Worm (Caenorhabditis elegans) whole organism, L2 larva: Measurements from ENCODE around the gene mtss-1.

Source experiments
- C34F6.9 ChIP-seq: fragments of 150-350 bp; optimal IDR thresholded peaks from 2 replicates; lab custom pipeline; 2014; ENCODE audit warnings: missing biosample characterization, missing genetic modification characterization
- F13H6.1 ChIP-seq: sonication (generic microtip); optimal IDR thresholded peaks from 2 replicates; lab custom pipeline; 2016; ENCODE audit warnings: missing genetic modification characterization, missing compliant biosample characterization
- R02D3.7 ChIP-seq: fragments of 150-350 bp; optimal IDR thresholded peaks from 2 replicates; lab custom pipeline; 2014; ENCODE audit warnings: missing biosample characterization, missing genetic modification characterization
- Y55F3AM.14 ChIP-seq: fragments of 200-800 bp; sonication (Bioruptor generic); optimal IDR thresholded peaks from 2 replicates; lab custom pipeline; 2018; ENCODE audit warnings: mild to moderate bottlenecking, missing genetic modification characterization, missing compliant biosample characterization
- ZK546.5 ChIP-seq: sonication (generic microtip); optimal IDR thresholded peaks from 2 replicates; lab custom pipeline; 2017; ENCODE audit warnings: missing biosample characterization, missing genetic modification characterization
- alr-1 ChIP-seq: fragments of 150-350 bp; optimal IDR thresholded peaks from 2 replicates; lab custom pipeline; 2014; ENCODE audit warnings: missing biosample characterization, missing genetic modification characterization
- aly-2 ChIP-seq: fragments of 150-350 bp; optimal IDR thresholded peaks from 2 replicates; lab custom pipeline; 2014; ENCODE audit warnings: missing biosample characterization, missing genetic modification characterization
- ama-1 ChIP-seq: fragments of 150-350 bp; optimal IDR thresholded peaks from 2 replicates; lab custom pipeline; 2018; ENCODE audit warnings: inconsistent platforms
- blmp-1 ChIP-seq: sonication (generic microtip); optimal IDR thresholded peaks from 2 replicates; lab custom pipeline; 2017; ENCODE audit warnings: missing genetic modification characterization, mild to moderate bottlenecking, missing compliant biosample characterization, antibody characterized with exemption, moderate library complexity; ENCODE audit not compliant: insufficient read depth
- ceh-16 ChIP-seq: fragments of 150-350 bp; optimal IDR thresholded peaks from 2 replicates; lab custom pipeline; 2014; ENCODE audit warnings: missing biosample characterization, missing genetic modification characterization
- ceh-82 ChIP-seq: fragments of 150-350 bp; optimal IDR thresholded peaks from 2 replicates; lab custom pipeline; 2014; ENCODE audit warnings: missing biosample characterization, missing genetic modification characterization
- crh-2 ChIP-seq: sonication (generic microtip); optimal IDR thresholded peaks from 2 replicates; lab custom pipeline; 2017; ENCODE audit warnings: missing biosample characterization, missing genetic modification characterization
- dmd-4 ChIP-seq: sonication (generic microtip); optimal IDR thresholded peaks from 2 replicates; lab custom pipeline; 2017; ENCODE audit warnings: missing biosample characterization, missing genetic modification characterization
- egl-27 ChIP-seq: sonication (generic microtip); optimal IDR thresholded peaks from 3 replicates; lab custom pipeline; 2017; ENCODE audit warnings: missing biosample characterization, missing genetic modification reagents, missing genetic modification characterization
- elt-1 ChIP-seq: fragments of 150-350 bp; optimal IDR thresholded peaks from 2 replicates; lab custom pipeline; 2014; ENCODE audit warnings: missing biosample characterization, missing genetic modification characterization
- elt-3 ChIP-seq: sonication (generic microtip); optimal IDR thresholded peaks from 2 replicates; lab custom pipeline; 2017; ENCODE audit warnings: missing biosample characterization, missing genetic modification characterization
- fos-1 ChIP-seq: fragments of 150-350 bp; optimal IDR thresholded peaks from 2 replicates; lab custom pipeline; 2014; ENCODE audit warnings: missing biosample characterization, missing genetic modification characterization
- gmeb-1 ChIP-seq: fragments of 150-350 bp; optimal IDR thresholded peaks from 2 replicates; lab custom pipeline; 2014; ENCODE audit warnings: missing biosample characterization, missing genetic modification characterization
- lin-11 ChIP-seq: fragments of 150-350 bp; sonication (generic microtip); optimal IDR thresholded peaks from 2 replicates; lab custom pipeline; 2014; ENCODE audit warnings: missing biosample characterization, missing genetic modification characterization, inconsistent platforms, mixed read lengths
- lin-13 ChIP-seq: fragments of 150-350 bp; optimal IDR thresholded peaks from 2 replicates; lab custom pipeline; 2014; ENCODE audit warnings: missing biosample characterization, missing genetic modification reagents, missing genetic modification characterization
- lin-39 ChIP-seq: fragments of 150-350 bp; optimal IDR thresholded peaks from 2 replicates; lab custom pipeline; 2014; ENCODE audit warnings: missing biosample characterization, missing genetic modification reagents, missing genetic modification characterization
- lsy-2 ChIP-seq, 2 experiments: fragments of 150-350 bp in 1 of 2; sonication (generic microtip) in 1 of 2; optimal IDR thresholded peaks; 2 replicates each; lab custom pipeline; 2014 to 2017; ENCODE audit warnings: missing biosample characterization in 2 of 2, missing genetic modification characterization in 2 of 2
- mab-5 ChIP-seq: fragments of 150-350 bp; optimal IDR thresholded peaks from 2 replicates; lab custom pipeline; 2014; ENCODE audit warnings: missing biosample characterization, missing genetic modification characterization
- mbf-1 ChIP-seq: sonication (generic microtip); optimal IDR thresholded peaks from 2 replicates; lab custom pipeline; 2017; ENCODE audit warnings: missing biosample characterization, missing genetic modification characterization
- mdl-1 ChIP-seq, 2 experiments: fragments of 150-350 bp in 1 of 2; sonication (generic microtip) in 1 of 2; optimal IDR thresholded peaks; 2 replicates each; lab custom pipeline; 2017; ENCODE audit warnings: missing biosample characterization in 2 of 2, missing genetic modification characterization in 2 of 2
- nhr-10 ChIP-seq: sonication (generic microtip); optimal IDR thresholded peaks from 2 replicates; lab custom pipeline; 2017; ENCODE audit warnings: missing biosample characterization, missing genetic modification characterization
- nhr-11 ChIP-seq: fragments of 150-350 bp; optimal IDR thresholded peaks from 2 replicates; lab custom pipeline; 2014; ENCODE audit warnings: missing biosample characterization, missing genetic modification characterization
- nhr-12 ChIP-seq: fragments of 150-350 bp; optimal IDR thresholded peaks from 2 replicates; lab custom pipeline; 2014; ENCODE audit warnings: missing biosample characterization, missing genetic modification characterization
- nhr-129 ChIP-seq: fragments of 150-350 bp; optimal IDR thresholded peaks from 2 replicates; lab custom pipeline; 2014; ENCODE audit warnings: missing biosample characterization, missing genetic modification characterization
- nhr-21 ChIP-seq: fragments of 150-350 bp; optimal IDR thresholded peaks from 2 replicates; lab custom pipeline; 2014; ENCODE audit warnings: missing biosample characterization, missing genetic modification characterization
- nhr-23 ChIP-seq: fragments of 150-350 bp; optimal IDR thresholded peaks from 2 replicates; lab custom pipeline; 2014; ENCODE audit warnings: missing biosample characterization, missing genetic modification reagents, missing genetic modification characterization
- nhr-237 ChIP-seq: fragments of 150-350 bp; optimal IDR thresholded peaks from 2 replicates; lab custom pipeline; 2014; ENCODE audit warnings: missing biosample characterization, missing genetic modification characterization
- nhr-25 ChIP-seq: fragments of 150-350 bp; sonication (generic microtip); optimal IDR thresholded peaks from 3 replicates; lab custom pipeline; 2014; ENCODE audit warnings: missing biosample characterization, missing genetic modification characterization
- nhr-6 ChIP-seq: fragments of 150-350 bp; optimal IDR thresholded peaks from 2 replicates; lab custom pipeline; 2014; ENCODE audit warnings: missing biosample characterization, missing genetic modification characterization
- nhr-77 ChIP-seq: fragments of 150-350 bp; optimal IDR thresholded peaks from 2 replicates; lab custom pipeline; 2014; ENCODE audit warnings: missing biosample characterization, missing genetic modification characterization
- peb-1 ChIP-seq: fragments of 150-350 bp; optimal IDR thresholded peaks from 2 replicates; lab custom pipeline; 2014; ENCODE audit warnings: missing biosample characterization, missing genetic modification characterization
- sem-4 ChIP-seq: fragments of 150-350 bp; optimal IDR thresholded peaks from 2 replicates; lab custom pipeline; 2014; ENCODE audit warnings: missing biosample characterization, missing genetic modification reagents, missing genetic modification characterization
- skn-1 ChIP-seq: sonication (generic microtip); optimal IDR thresholded peaks from 2 replicates; lab custom pipeline; 2017; ENCODE audit warnings: missing biosample characterization, missing genetic modification characterization
- sma-3 ChIP-seq: sonication (generic microtip); optimal IDR thresholded peaks from 2 replicates; lab custom pipeline; 2016; ENCODE audit warnings: missing genetic modification reagents, missing genetic modification characterization, missing compliant biosample characterization
- sma-9 ChIP-seq, 2 experiments: fragments of 150-350 bp in 1 of 2; sonication (generic microtip) in 1 of 2; optimal IDR thresholded peaks; 2 replicates each; lab custom pipeline; 2014 to 2016; ENCODE audit warnings: missing genetic modification characterization in 2 of 2, mild to moderate bottlenecking in 1 of 2, missing biosample characterization in 1 of 2, missing compliant biosample characterization in 1 of 2, missing genetic modification reagents in 1 of 2, moderate library complexity in 1 of 2
- snpc-4 ChIP-seq: fragments of 150-350 bp; optimal IDR thresholded peaks from 2 replicates; lab custom pipeline; 2014; ENCODE audit warnings: missing biosample characterization, missing genetic modification characterization
- unc-39 ChIP-seq: fragments of 150-350 bp; optimal IDR thresholded peaks from 2 replicates; lab custom pipeline; 2014; ENCODE audit warnings: missing biosample characterization, missing genetic modification characterization
- unc-55 ChIP-seq: fragments of 150-350 bp; sonication (generic microtip); optimal IDR thresholded peaks from 3 replicates; lab custom pipeline; 2014; ENCODE audit warnings: missing biosample characterization, missing genetic modification reagents, missing genetic modification characterization
- unc-62 ChIP-seq: fragments of 150-350 bp; optimal IDR thresholded peaks from 2 replicates; lab custom pipeline; 2014; ENCODE audit warnings: missing biosample characterization, missing genetic modification reagents, missing genetic modification characterization
- zag-1 ChIP-seq: fragments of 150-350 bp; optimal IDR thresholded peaks from 2 replicates; lab custom pipeline; 2014; ENCODE audit warnings: missing biosample characterization, missing genetic modification characterization
- ztf-1 ChIP-seq: fragments of 200-800 bp; sonication (Bioruptor generic); conservative IDR thresholded peaks from 2 replicates; pipeline ENCODE4 v1.3.6; 2022; ENCODE audit warnings: missing genetic modification characterization, missing compliant biosample characterization
- ztf-11 ChIP-seq: sonication (generic microtip); optimal IDR thresholded peaks from 2 replicates; lab custom pipeline; 2017; ENCODE audit warnings: missing biosample characterization, missing genetic modification characterization
- ztf-4 ChIP-seq: fragments of 150-350 bp; optimal IDR thresholded peaks from 2 replicates; lab custom pipeline; 2014; ENCODE audit warnings: missing biosample characterization, missing genetic modification characterization

The mtss-1 gene

DNA sequence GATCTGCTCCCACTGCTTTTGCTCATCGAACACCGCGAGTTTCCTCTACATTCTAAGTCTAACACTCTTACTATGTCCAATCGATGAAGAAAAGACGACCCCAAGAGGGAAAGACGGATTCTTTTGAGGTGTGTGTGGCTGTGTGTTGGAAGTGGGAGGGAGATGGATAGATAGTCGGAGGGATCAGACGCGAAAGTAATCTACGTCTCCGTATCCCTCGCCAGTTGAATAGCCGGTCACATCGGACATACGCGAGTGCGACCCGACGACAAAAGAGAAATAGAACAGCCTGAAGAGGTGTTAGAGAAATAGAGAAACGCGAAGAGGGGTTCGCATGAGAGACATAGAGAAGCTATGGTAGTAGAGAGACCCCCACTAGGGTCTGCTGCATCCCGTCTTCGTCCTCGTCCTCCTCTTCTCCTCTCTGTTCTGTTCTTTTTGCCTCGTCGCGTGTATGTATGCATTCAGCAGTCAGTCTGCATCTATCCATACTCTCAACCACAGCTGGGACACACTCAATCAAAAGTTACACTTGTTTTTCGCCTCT, 27.6 kb downstream of the mtss-1 start:
- peak; percentile 90 for TF ChIP-seq nhr-129 (tag; lab: Kevin White, UChicago)
- no peak for TF ChIP-seq ztf-1 (GFP tag; lab: Robert Waterston, UW)
- no peak for TF ChIP-seq dmd-4
- no peak for TF ChIP-seq peb-1 (tag; lab: Kevin White, UChicago)
- TF ChIP-seq lin-39 (tag; lab: Kevin White, UChicago) = peak; percentile 48
- TF ChIP-seq unc-39 (tag; lab: Kevin White, UChicago) = peak; percentile 64
- TF ChIP-seq ZK546.5 (tag; lab: Kevin White, UChicago) = peak; percentile 63
- TF ChIP-seq nhr-23 (tag; lab: Kevin White, UChicago) = no peak
- peak; percentile 97 for TF ChIP-seq fos-1 (tag; lab: Kevin White, UChicago)
- TF ChIP-seq blmp-1 (tag; lab: Kevin White, UChicago) = peak; percentile 87
- peak; percentile 97 for TF ChIP-seq nhr-25 (tag; lab: Kevin White, UChicago)
- no peak for TF ChIP-seq skn-1 (tag; lab: Kevin White, UChicago)
- TF ChIP-seq nhr-10 (tag; lab: Kevin White, UChicago) = peak; percentile 29
- TF ChIP-seq lsy-2 (tag; optimal IDR thresholded peaks at IDR 0.05; lab: Kevin White, UChicago) = peak; percentile 83 to 95
- peak; percentile 77 for TF ChIP-seq gmeb-1 (tag; lab: Kevin White, UChicago)
- TF ChIP-seq nhr-11 (tag; lab: Kevin White, UChicago) = no peak
- peak; percentile 91 to 94 for TF ChIP-seq mdl-1 (tag; optimal IDR thresholded peaks at IDR 0.05; lab: Kevin White, UChicago)
- peak; percentile 97 for TF ChIP-seq C34F6.9
- TF ChIP-seq aly-2 (tag; lab: Kevin White, UChicago) = no peak
- peak; percentile 65 for TF ChIP-seq nhr-77
- peak; percentile 31 for TF ChIP-seq R02D3.7 (tag; lab: Kevin White, UChicago)
- peak; percentile 85 for TF ChIP-seq alr-1 (tag; lab: Kevin White, UChicago)
- TF ChIP-seq ztf-4 = peak; percentile 96
- peak; percentile 99 for TF ChIP-seq F13H6.1 (tag; lab: Kevin White, UChicago)
- peak; percentile 98 for TF ChIP-seq unc-62 (GFP tag; lab: Kevin White, UChicago)
- peak; percentile 94 for TF ChIP-seq Y55F3AM.14 (GFP tag; lab: Kevin White, UChicago)
- peak; percentile 94 for TF ChIP-seq nhr-6 (tag; lab: Kevin White, UChicago)
- peak; percentile 67 for TF ChIP-seq ceh-16
- TF ChIP-seq mab-5 (tag; lab: Kevin White, UChicago) = peak; percentile 87
- peak; percentile 82 for TF ChIP-seq ama-1 (lab: Kevin White, UChicago)
- TF ChIP-seq zag-1 (tag; lab: Kevin White, UChicago) = peak; percentile 98
- peak; percentile 95 for TF ChIP-seq snpc-4 (tag; lab: Kevin White, UChicago)
- peak; percentile 99 for TF ChIP-seq sma-9 (GFP tag; optimal IDR thresholded peaks at IDR 0.05; lab: Kevin White, UChicago)
- TF ChIP-seq sma-9 (tag; optimal IDR thresholded peaks at IDR 0.05; lab: Kevin White, UChicago) = peak; percentile 84
- TF ChIP-seq sma-3 (GFP tag; lab: Kevin White, UChicago) = peak; percentile 96
- peak; percentile 96 for TF ChIP-seq unc-55 (GFP tag; lab: Kevin White, UChicago)
- TF ChIP-seq lin-11 = peak; percentile 87
- TF ChIP-seq lin-13 (GFP tag; lab: Kevin White, UChicago) = peak; percentile 95
- no peak for TF ChIP-seq mbf-1 (tag; lab: Kevin White, UChicago)
- TF ChIP-seq sem-4 (tag; lab: Kevin White, UChicago) = peak; percentile 98
- TF ChIP-seq ceh-82 = peak; percentile 39
- peak; percentile 13 for TF ChIP-seq ztf-11 (tag; lab: Kevin White, UChicago)
- TF ChIP-seq elt-1 (tag; lab: Kevin White, UChicago) = no peak
- peak; percentile 97 for TF ChIP-seq egl-27 (tag; lab: Kevin White, UChicago)
- peak; percentile 96 for TF ChIP-seq crh-2
- no peak for TF ChIP-seq elt-3 (tag; lab: Kevin White, UChicago)
- TF ChIP-seq nhr-12 (tag; lab: Kevin White, UChicago) = no peak
- peak; percentile 98 for TF ChIP-seq nhr-21 (tag; lab: Kevin White, UChicago)
- peak; percentile 54 for TF ChIP-seq nhr-237 (tag; lab: Kevin White, UChicago)
